Fruit fly (Drosophila melanogaster) whole organism, embryonic: ENCODE results near the gene Hs2st.

Source experiments
- Asciz ChIP-seq: fragments of 200-800 bp; sonication (Bioruptor generic); optimal IDR thresholded peaks from 2 replicates; lab custom pipeline; 2017; ENCODE audit warnings: missing biosample characterization, mild to moderate bottlenecking, missing genetic modification characterization, missing genetic modification reagents
- CG10565 ChIP-seq: fragments of 200-800 bp; sonication (Bioruptor generic); optimal IDR thresholded peaks from 3 replicates; lab custom pipeline; 2016; ENCODE audit warnings: missing biosample characterization, mild to moderate bottlenecking, missing genetic modification characterization
- CG14441 ChIP-seq: fragments of 200-800 bp; sonication (Bioruptor generic); IDR thresholded peaks from 2 replicates; pipeline ENCODE4 v1.3.6; 2022; ENCODE audit warnings: missing biosample characterization, missing genetic modification characterization
- CG14860 ChIP-seq: fragments of 200-800 bp; sonication (Bioruptor generic); IDR thresholded peaks from 3 replicates; pipeline ENCODE4 v1.3.6; 2022; ENCODE audit warnings: missing biosample characterization, missing genetic modification characterization; ENCODE audit not compliant: partially characterized antibody
- CG14965 ChIP-seq: fragments of 200-800 bp; sonication (Bioruptor generic); optimal IDR thresholded peaks from 2 replicates; lab custom pipeline; 2016; ENCODE audit warnings: missing biosample characterization, missing genetic modification characterization, borderline replicate concordance
- CG15011 ChIP-seq: fragments of 200-800 bp; sonication (Bioruptor generic); optimal IDR thresholded peaks from 3 replicates; lab custom pipeline; 2018; ENCODE audit warnings: missing biosample characterization, mild to moderate bottlenecking, missing genetic modification characterization
- CG1603 ChIP-seq: fragments of 200-800 bp; sonication (Bioruptor generic); optimal IDR thresholded peaks from 2 replicates; lab custom pipeline; 2019; ENCODE audit warnings: missing biosample characterization, mild to moderate bottlenecking, missing genetic modification characterization, moderate library complexity
- CG18262 ChIP-seq: fragments of 200-800 bp; optimal IDR thresholded peaks from 3 replicates; lab custom pipeline; 2019; ENCODE audit warnings: missing biosample characterization, mild to moderate bottlenecking, missing genetic modification characterization, moderate library complexity
- CG31441 ChIP-seq: fragments of 200-800 bp; sonication (Bioruptor generic); IDR thresholded peaks from 2 replicates; pipeline ENCODE4 v1.3.6; 2022; ENCODE audit warnings: missing biosample characterization, missing genetic modification characterization
- CG32772 ChIP-seq: fragments of 200-800 bp; sonication (Bioruptor generic); IDR thresholded peaks from 2 replicates; pipeline ENCODE4 v1.3.6; 2022; ENCODE audit warnings: missing biosample characterization, missing genetic modification characterization
- CG33557 ChIP-seq: fragments of 200-800 bp; sonication (Bioruptor generic); optimal IDR thresholded peaks from 2 replicates; lab custom pipeline; 2019; ENCODE audit warnings: missing biosample characterization, mild to moderate bottlenecking, missing genetic modification characterization, moderate library complexity
- CG34224 ChIP-seq: fragments of 200-800 bp; sonication (Bioruptor generic); IDR thresholded peaks from 3 replicates; pipeline ENCODE4 v1.3.6; 2022; ENCODE audit warnings: missing biosample characterization, missing genetic modification characterization; ENCODE audit not compliant: partially characterized antibody
- CG4707 ChIP-seq: fragments of 200-800 bp; sonication (Bioruptor generic); optimal IDR thresholded peaks from 2 replicates; lab custom pipeline; 2018; ENCODE audit warnings: missing biosample characterization, mild to moderate bottlenecking, missing genetic modification characterization, moderate library complexity
- CG6654 ChIP-seq: fragments of 200-800 bp; sonication (Bioruptor generic); optimal IDR thresholded peaks from 2 replicates; lab custom pipeline; 2017; ENCODE audit warnings: missing biosample characterization, mild to moderate bottlenecking, missing genetic modification characterization
- CG6813 ChIP-seq: fragments of 200-800 bp; sonication (Bioruptor generic); optimal IDR thresholded peaks from 2 replicates; lab custom pipeline; 2017; ENCODE audit warnings: missing biosample characterization, missing genetic modification characterization, mild to moderate bottlenecking, moderate library complexity, missing genetic modification reagents
- CG8359 ChIP-seq: fragments of 200-800 bp; sonication (Bioruptor generic); optimal IDR thresholded peaks from 2 replicates; lab custom pipeline; 2017; ENCODE audit warnings: missing biosample characterization, mild to moderate bottlenecking, missing genetic modification characterization, borderline replicate concordance
- CHES-1-like ChIP-seq: fragments of 200-800 bp; sonication (Bioruptor generic); optimal IDR thresholded peaks from 2 replicates; lab custom pipeline; 2016; ENCODE audit warnings: missing biosample characterization, missing genetic modification characterization
- CkIIα-i1 ChIP-seq: fragments of 200-800 bp; sonication (Bioruptor generic); IDR thresholded peaks from 2 replicates; pipeline ENCODE4 v1.3.6; 2022; ENCODE audit warnings: missing biosample characterization, missing genetic modification characterization
- D ChIP-seq, 2 experiments: fragments of 200-800 bp in 1 of 2; fragments of >200 bp in 1 of 2; sonication (Bioruptor generic) in 1 of 2; optimal IDR thresholded peaks; 2 replicates in 1 of 2; 3 replicates in 1 of 2; lab custom pipeline; 2017; ENCODE audit warnings: mild to moderate bottlenecking in 1 of 2, missing biosample characterization in 1 of 2, missing genetic modification characterization in 1 of 2, missing genetic modification reagents in 1 of 2
- D19A ChIP-seq: fragments of 200-800 bp; optimal IDR thresholded peaks from 3 replicates; lab custom pipeline; 2019; ENCODE audit warnings: missing biosample characterization, mild to moderate bottlenecking, missing genetic modification characterization, moderate library complexity
- Dad ChIP-seq: fragments of 200-800 bp; sonication (Bioruptor generic); optimal IDR thresholded peaks from 3 replicates; lab custom pipeline; 2016; ENCODE audit warnings: missing biosample characterization, missing genetic modification characterization
- Drgx ChIP-seq: fragments of 200-800 bp; sonication (Bioruptor generic); IDR thresholded peaks from 2 replicates; pipeline ENCODE4 v1.3.6; 2022; ENCODE audit warnings: missing biosample characterization, missing genetic modification characterization
- ERR ChIP-seq: fragments of 200-800 bp; sonication (Bioruptor generic); optimal IDR thresholded peaks from 2 replicates; lab custom pipeline; 2016; ENCODE audit warnings: missing biosample characterization, missing genetic modification characterization
- Fer2 ChIP-seq: fragments of 200-800 bp; sonication (Bioruptor generic); optimal IDR thresholded peaks from 2 replicates; lab custom pipeline; 2018; ENCODE audit warnings: missing biosample characterization, mild to moderate bottlenecking, missing genetic modification characterization, moderate library complexity
- Gsc ChIP-seq: fragments of 200-800 bp; sonication (Bioruptor generic); IDR thresholded peaks from 2 replicates; pipeline ENCODE4 v1.3.6; 2022; ENCODE audit warnings: missing biosample characterization, missing genetic modification characterization
- Med ChIP-seq: fragments of 200-800 bp; sonication (Bioruptor generic); peaks from one replicate; lab custom pipeline; 2016; ENCODE audit warnings: missing biosample characterization, missing genetic modification characterization, mild to moderate bottlenecking, inconsistent platforms, moderate library complexity
- Nf-YC ChIP-seq: fragments of 200-800 bp; optimal IDR thresholded peaks from 3 replicates; lab custom pipeline; 2019; ENCODE audit warnings: missing biosample characterization, mild to moderate bottlenecking, missing genetic modification characterization, moderate library complexity
- Sox100B ChIP-seq: fragments of 200-800 bp; sonication (Bioruptor generic); optimal IDR thresholded peaks from 3 replicates; lab custom pipeline; 2018; ENCODE audit warnings: missing biosample characterization, mild to moderate bottlenecking, missing genetic modification characterization
- TFAM ChIP-seq: fragments of 200-800 bp; sonication (Bioruptor generic); optimal IDR thresholded peaks from 2 replicates; lab custom pipeline; 2017; ENCODE audit warnings: missing biosample characterization, missing genetic modification characterization, inconsistent platforms
- Vsx1 ChIP-seq: fragments of 200-800 bp; sonication (Bioruptor generic); optimal IDR thresholded peaks from 2 replicates; lab custom pipeline; 2017; ENCODE audit warnings: missing biosample characterization, mild to moderate bottlenecking, missing genetic modification characterization, missing genetic modification reagents
- al ChIP-seq: fragments of 200-800 bp; sonication (Bioruptor generic); IDR thresholded peaks from 2 replicates; pipeline ENCODE4 v1.3.6; 2022; ENCODE audit warnings: missing biosample characterization, missing genetic modification characterization
- ash1 ChIP-seq: fragments of 200-800 bp; sonication (Bioruptor generic); optimal IDR thresholded peaks from 2 replicates; lab custom pipeline; 2018; ENCODE audit warnings: missing biosample characterization, mild to moderate bottlenecking, missing genetic modification characterization
- br ChIP-seq: fragments of >200 bp; optimal IDR thresholded peaks from 2 replicates; lab custom pipeline; 2017
- chinmo ChIP-seq: fragments of 200-800 bp; sonication (Bioruptor generic); IDR thresholded peaks from 4 replicates; pipeline ENCODE4 v1.3.6; 2022; ENCODE audit warnings: missing biosample characterization, missing genetic modification characterization; ENCODE audit not compliant: partially characterized antibody
- dati ChIP-seq: fragments of 200-800 bp; sonication (Bioruptor generic); IDR thresholded peaks from 2 replicates; pipeline ENCODE4 v1.3.6; 2022; ENCODE audit warnings: missing biosample characterization, missing genetic modification characterization
- eyg ChIP-seq: fragments of 200-800 bp; sonication (Bioruptor generic); optimal IDR thresholded peaks from 3 replicates; lab custom pipeline; 2016; ENCODE audit warnings: missing biosample characterization, missing genetic modification characterization
- gcm ChIP-seq: fragments of 200-800 bp; sonication (Bioruptor generic); optimal IDR thresholded peaks from 2 replicates; lab custom pipeline; 2019; ENCODE audit warnings: missing biosample characterization, mild to moderate bottlenecking, missing genetic modification characterization, moderate library complexity
- grau ChIP-seq: fragments of 200-800 bp; optimal IDR thresholded peaks from 3 replicates; lab custom pipeline; 2019; ENCODE audit warnings: missing biosample characterization, mild to moderate bottlenecking, missing genetic modification characterization, moderate library complexity
- insv ChIP-seq, 2 experiments: fragments of 200-800 bp; sonication (Bioruptor generic); optimal IDR thresholded peaks; 3 replicates each; lab custom pipeline; 2016 to 2018; ENCODE audit warnings: missing biosample characterization in 2 of 2, missing genetic modification characterization in 2 of 2
- nmo ChIP-seq: fragments of 200-800 bp; sonication (Bioruptor generic); optimal IDR thresholded peaks from 2 replicates; lab custom pipeline; 2018; ENCODE audit warnings: missing biosample characterization, mild to moderate bottlenecking, missing genetic modification characterization, moderate library complexity
- nom ChIP-seq: fragments of 200-800 bp; sonication (Bioruptor generic); optimal IDR thresholded peaks from 2 replicates; lab custom pipeline; 2017; ENCODE audit warnings: missing biosample characterization, missing genetic modification characterization, mild to moderate bottlenecking, moderate library complexity, missing genetic modification reagents
- odd ChIP-seq: fragments of 200-800 bp; sonication (Bioruptor generic); optimal IDR thresholded peaks from 2 replicates; lab custom pipeline; 2017; ENCODE audit warnings: missing biosample characterization, mild to moderate bottlenecking, missing genetic modification characterization
- pzg ChIP-seq: fragments of 200-800 bp; sonication (Bioruptor generic); optimal IDR thresholded peaks from 3 replicates; lab custom pipeline; 2018; ENCODE audit warnings: missing biosample characterization, mild to moderate bottlenecking, missing genetic modification characterization, moderate library complexity
- seq ChIP-seq: fragments of 200-800 bp; sonication (Bioruptor generic); IDR thresholded peaks from 2 replicates; pipeline ENCODE4 v1.3.6; 2022; ENCODE audit warnings: missing biosample characterization, missing genetic modification characterization
- sob ChIP-seq: fragments of 200-800 bp; sonication (Bioruptor generic); IDR thresholded peaks from 2 replicates; pipeline ENCODE4 v1.3.6; 2022; ENCODE audit warnings: missing biosample characterization, missing genetic modification characterization
- ssp ChIP-seq: fragments of 200-800 bp; sonication (Bioruptor generic); IDR thresholded peaks from 2 replicates; pipeline ENCODE4 v1.3.6; 2022; ENCODE audit warnings: missing biosample characterization, missing genetic modification characterization
- trem ChIP-seq: fragments of 200-800 bp; optimal IDR thresholded peaks from 3 replicates; lab custom pipeline; 2019; ENCODE audit warnings: missing biosample characterization, mild to moderate bottlenecking, missing genetic modification characterization, moderate library complexity
- tup ChIP-seq: fragments of 200-800 bp; sonication (Bioruptor generic); optimal IDR thresholded peaks from 2 replicates; lab custom pipeline; 2016; ENCODE audit warnings: missing biosample characterization, mild to moderate bottlenecking, missing genetic modification characterization, moderate library complexity
- twi ChIP-seq: fragments of 200-800 bp; optimal IDR thresholded peaks from 2 replicates; lab custom pipeline; 2019; ENCODE audit warnings: missing biosample characterization, mild to moderate bottlenecking, missing genetic modification characterization, moderate library complexity
- unpg ChIP-seq: fragments of 200-800 bp; sonication (Bioruptor generic); optimal IDR thresholded peaks from 3 replicates; lab custom pipeline; 2018; ENCODE audit warnings: missing biosample characterization, mild to moderate bottlenecking, missing genetic modification characterization, moderate library complexity

Gene Hs2st

DNA sequence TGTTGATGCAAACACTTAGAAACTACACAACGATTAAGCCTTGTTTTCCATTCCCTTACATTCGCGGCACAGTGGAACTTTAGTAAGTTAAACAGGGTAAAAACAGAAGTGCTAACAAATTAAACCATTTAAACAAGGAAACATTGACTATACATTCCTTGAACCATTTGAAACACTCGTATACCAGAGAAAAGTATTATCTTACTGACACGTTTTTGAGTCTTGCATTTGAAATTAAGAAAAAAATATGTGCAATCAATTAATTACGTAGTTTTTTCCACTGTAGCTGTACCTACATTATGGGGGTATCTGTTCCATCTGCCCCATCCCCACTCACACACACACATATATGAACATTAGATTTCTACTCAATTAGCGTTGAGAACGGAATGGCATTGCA, 11.3 kb downstream of the Hs2st start (continued):
- TF ChIP-seq CG6813 (GFP tag; lab: Kevin White, UChicago) (peak; percentile 33), CHES-1-like (GFP tag; lab: Kevin White, UChicago) (no peak), br (lab: Kevin White, UChicago) (no peak), tup (GFP tag; lab: Kevin White, UChicago) (no peak), CG18262 (tag; lab: Kevin White, UChicago) (peak; percentile 5), Asciz (GFP tag; lab: Kevin White, UChicago) (no peak), CG14860 (no peak), gcm (GFP tag; lab: Kevin White, UChicago) (peak; percentile 70), Vsx1 (GFP tag; lab: Kevin White, UChicago) (no peak), pzg (GFP tag; lab: Kevin White, UChicago) (no peak), CG32772 (GFP tag; lab: Robert Waterston, UW) (no peak), CG34224 (GFP tag; lab: Robert Waterston, UW) (no peak), CG14965 (no peak), D19A (tag; lab: Kevin White, UChicago) (no peak), unpg (GFP tag; lab: Kevin White, UChicago) (peak; percentile 40), CG4707 (peak; percentile 46), Drgx (GFP tag; lab: Robert Waterston, UW) (no peak), CkIIα-i1 (GFP tag; lab: Robert Waterston, UW) (no peak), nom (GFP tag; lab: Kevin White, UChicago) (no peak), ssp (no peak), CG33557 (GFP tag; lab: Kevin White, UChicago) (no peak), TFAM (no peak), CG6654 (no peak), ash1 (GFP tag; lab: Kevin White, UChicago) (no peak), Nf-YC (tag; lab: Kevin White, UChicago) (no peak), CG10565 (no peak), al (GFP tag; lab: Robert Waterston, UW) (no peak), odd (GFP tag; lab: Kevin White, UChicago) (no peak), ERR (GFP tag; lab: Kevin White, UChicago) (peak; percentile 0), seq (no peak), CG1603 (tag; lab: Kevin White, UChicago) (no peak), CG31441 (GFP tag; lab: Robert Waterston, UW) (0 out of 2 replicates have a peak, but pooled peaks have one; percentile 14), Sox100B (peak; percentile 4), twi (tag; lab: Kevin White, UChicago) (no peak), insv (GFP tag; optimal IDR thresholded peaks at IDR 0.05; lab: Kevin White, UChicago) (no peak), sob (GFP tag; lab: Robert Waterston, UW) (no peak), Gsc (GFP tag; lab: Robert Waterston, UW) (no peak), D (optimal IDR thresholded peaks at IDR 0.05; lab: Kevin White, UChicago) (no peak), D (GFP tag; optimal IDR thresholded peaks at IDR 0.05; lab: Kevin White, UChicago) (peak; percentile 14), trem (tag; lab: Kevin White, UChicago) (no peak), nmo (peak; percentile 8), eyg (no peak), Fer2 (no peak), Med (GFP tag; lab: Kevin White, UChicago) (peak; percentile 72), dati (GFP tag; lab: Robert Waterston, UW) (no peak), chinmo (GFP tag; lab: Robert Waterston, UW) (no peak), CG15011 (GFP tag; lab: Kevin White, UChicago) (no peak), Dad (GFP tag; lab: Kevin White, UChicago) (no peak), CG14441 (GFP tag; lab: Robert Waterston, UW) (no peak), grau (tag; lab: Kevin White, UChicago) (peak; percentile 63), CG8359 (no peak)
